Fruit fly (Drosophila melanogaster) whole organism, embryonic: ENCODE measurements around the gene CDase.

Experiments
- BEAF-32 ChIP-seq: fragments of 200-800 bp; sonication (Bioruptor generic); optimal IDR thresholded peaks from 3 replicates; lab custom pipeline; 2017; ENCODE audit warnings: missing biosample characterization, missing genetic modification characterization, mild to moderate bottlenecking, moderate library complexity, missing genetic modification reagents
- BtbVII ChIP-seq: fragments of 200-800 bp; sonication (Bioruptor generic); optimal IDR thresholded peaks from 3 replicates; lab custom pipeline; 2017; ENCODE audit warnings: missing biosample characterization, mild to moderate bottlenecking, missing genetic modification characterization
- CG10274 ChIP-seq: fragments of 200-800 bp; sonication (Bioruptor generic); optimal IDR thresholded peaks from 3 replicates; lab custom pipeline; 2017; ENCODE audit warnings: missing biosample characterization, mild to moderate bottlenecking, missing genetic modification characterization
- CG10462 ChIP-seq: fragments of 200-800 bp; sonication (Bioruptor generic); optimal IDR thresholded peaks from 2 replicates; lab custom pipeline; 2016; ENCODE audit warnings: missing biosample characterization, missing genetic modification characterization
- CG11560 ChIP-seq: fragments of 200-800 bp; sonication (Bioruptor generic); IDR thresholded peaks from 3 replicates; pipeline ENCODE4 v1.3.6; 2022; ENCODE audit warnings: missing biosample characterization, missing genetic modification characterization
- CG12155 ChIP-seq: fragments of 200-800 bp; sonication (Bioruptor generic); optimal IDR thresholded peaks from 3 replicates; lab custom pipeline; 2016; ENCODE audit warnings: missing biosample characterization, missing genetic modification characterization
- CG12769 ChIP-seq: fragments of 200-800 bp; sonication (Bioruptor generic); optimal IDR thresholded peaks from 2 replicates; lab custom pipeline; 2019; ENCODE audit warnings: missing biosample characterization, mild to moderate bottlenecking, missing genetic modification characterization, moderate library complexity
- CG12942 ChIP-seq: fragments of 200-800 bp; sonication (Bioruptor generic); optimal IDR thresholded peaks from 3 replicates; lab custom pipeline; 2016; ENCODE audit warnings: missing biosample characterization, missing genetic modification characterization
- CG15269 ChIP-seq: fragments of 200-800 bp; sonication (Bioruptor generic); optimal IDR thresholded peaks from 2 replicates; lab custom pipeline; 2018; ENCODE audit warnings: missing biosample characterization, mild to moderate bottlenecking, missing genetic modification characterization, moderate library complexity
- CG16779 ChIP-seq: fragments of 200-800 bp; sonication (Bioruptor generic); IDR thresholded peaks from 2 replicates; pipeline ENCODE4 v1.3.6; 2022; ENCODE audit warnings: missing biosample characterization, missing genetic modification characterization
- CG16863 ChIP-seq: fragments of 200-800 bp; sonication (Bioruptor generic); optimal IDR thresholded peaks from 3 replicates; lab custom pipeline; 2016; ENCODE audit warnings: missing biosample characterization, missing genetic modification characterization
- CG17568 ChIP-seq: fragments of 200-800 bp; sonication (Bioruptor generic); optimal IDR thresholded peaks from 2 replicates; lab custom pipeline; 2018; ENCODE audit warnings: missing biosample characterization, mild to moderate bottlenecking, missing genetic modification characterization, moderate library complexity
- CG17612 ChIP-seq: fragments of 200-800 bp; sonication (Bioruptor generic); IDR thresholded peaks from 2 replicates; pipeline ENCODE4 v1.3.6; 2022; ENCODE audit warnings: missing biosample characterization, missing genetic modification characterization
- CG18599 ChIP-seq: fragments of 200-800 bp; sonication (Bioruptor generic); optimal IDR thresholded peaks from 3 replicates; lab custom pipeline; 2017; ENCODE audit warnings: missing biosample characterization, missing genetic modification characterization, mild to moderate bottlenecking, moderate library complexity, missing genetic modification reagents
- CG18619 ChIP-seq: fragments of 200-800 bp; sonication (Bioruptor generic); optimal IDR thresholded peaks from 3 replicates; lab custom pipeline; 2017; ENCODE audit warnings: missing biosample characterization, mild to moderate bottlenecking, missing genetic modification characterization
- CG31224 ChIP-seq: fragments of 200-800 bp; sonication (Bioruptor generic); IDR thresholded peaks from 2 replicates; pipeline ENCODE4 v1.3.6; 2022; ENCODE audit warnings: missing biosample characterization, missing genetic modification characterization
- CG5245 ChIP-seq: fragments of 200-800 bp; sonication (Bioruptor generic); optimal IDR thresholded peaks from 3 replicates; lab custom pipeline; 2016; ENCODE audit warnings: missing biosample characterization, missing genetic modification characterization
- CG6683 ChIP-seq: fragments of 200-800 bp; sonication (Bioruptor generic); optimal IDR thresholded peaks from 2 replicates; lab custom pipeline; 2017; ENCODE audit warnings: missing biosample characterization, mild to moderate bottlenecking, missing genetic modification characterization, missing genetic modification reagents
- CG6813 ChIP-seq: fragments of 200-800 bp; sonication (Bioruptor generic); optimal IDR thresholded peaks from 2 replicates; lab custom pipeline; 2017; ENCODE audit warnings: missing biosample characterization, missing genetic modification characterization, mild to moderate bottlenecking, moderate library complexity, missing genetic modification reagents
- CG7372 ChIP-seq: fragments of 200-800 bp; sonication (Bioruptor generic); IDR thresholded peaks from 2 replicates; pipeline ENCODE4 v1.3.6; 2022; ENCODE audit warnings: missing biosample characterization, missing genetic modification characterization
- CG7963 ChIP-seq: fragments of 200-800 bp; sonication (Bioruptor generic); IDR thresholded peaks from 3 replicates; pipeline ENCODE4 v1.3.6; 2022; ENCODE audit warnings: missing biosample characterization, missing genetic modification characterization; ENCODE audit not compliant: partially characterized antibody
- CG9609 ChIP-seq: fragments of 200-800 bp; sonication (Bioruptor generic); optimal IDR thresholded peaks from 3 replicates; lab custom pipeline; 2016; ENCODE audit warnings: missing biosample characterization, missing genetic modification characterization
- Lim3 ChIP-seq: fragments of 200-800 bp; sonication (Bioruptor generic); IDR thresholded peaks from 2 replicates; pipeline ENCODE4 v1.3.6; 2022; ENCODE audit warnings: missing biosample characterization, missing genetic modification characterization
- Neu2 ChIP-seq: fragments of 200-800 bp; sonication (Bioruptor generic); optimal IDR thresholded peaks from 3 replicates; lab custom pipeline; 2016; ENCODE audit warnings: missing biosample characterization, missing genetic modification characterization, borderline replicate concordance
- Oaz ChIP-seq: fragments of 200-800 bp; sonication (Bioruptor generic); IDR thresholded peaks from 2 replicates; pipeline ENCODE4 v1.3.6; 2022; ENCODE audit warnings: missing biosample characterization, missing genetic modification characterization
- Oli ChIP-seq: fragments of 200-800 bp; sonication (Bioruptor generic); optimal IDR thresholded peaks from 2 replicates; lab custom pipeline; 2018; ENCODE audit warnings: missing biosample characterization, mild to moderate bottlenecking, missing genetic modification characterization, moderate library complexity
- PHDP ChIP-seq: fragments of 200-800 bp; sonication (Bioruptor generic); optimal IDR thresholded peaks from 3 replicates; lab custom pipeline; 2018; ENCODE audit warnings: missing biosample characterization, mild to moderate bottlenecking, missing genetic modification characterization, moderate library complexity
- Ravus ChIP-seq: fragments of 200-800 bp; sonication (Bioruptor generic); IDR thresholded peaks from 2 replicates; pipeline ENCODE4 v1.3.6; 2022; ENCODE audit warnings: missing biosample characterization, missing genetic modification characterization
- Xbp1 ChIP-seq: fragments of 200-800 bp; sonication (Bioruptor generic); optimal IDR thresholded peaks from 3 replicates; lab custom pipeline; 2016; ENCODE audit warnings: missing biosample characterization, mild to moderate bottlenecking, missing genetic modification characterization
- aop ChIP-seq: fragments of 200-800 bp; sonication (Bioruptor generic); IDR thresholded peaks from 2 replicates; pipeline ENCODE4 v1.3.6; 2022; ENCODE audit warnings: missing biosample characterization, missing genetic modification characterization
- ara ChIP-seq: fragments of 200-800 bp; sonication (Bioruptor generic); IDR thresholded peaks from 2 replicates; pipeline ENCODE4 v1.3.6; 2022; ENCODE audit warnings: missing biosample characterization, missing genetic modification characterization
- chm ChIP-seq: fragments of 200-800 bp; sonication (Bioruptor generic); IDR thresholded peaks from 2 replicates; pipeline ENCODE4 v1.3.6; 2022; ENCODE audit warnings: missing biosample characterization, missing genetic modification characterization
- crc ChIP-seq: fragments of 200-800 bp; sonication (Bioruptor generic); optimal IDR thresholded peaks from 2 replicates; lab custom pipeline; 2016; ENCODE audit warnings: missing biosample characterization, missing genetic modification characterization
- croc ChIP-seq: fragments of 200-800 bp; sonication (Bioruptor generic); conservative IDR thresholded peaks from 3 replicates; pipeline ENCODE4 v1.3.6; 2022; ENCODE audit warnings: missing biosample characterization, missing genetic modification characterization
- dm ChIP-seq: fragments of 200-800 bp; sonication (Bioruptor generic); optimal IDR thresholded peaks from 3 replicates; lab custom pipeline; 2016; ENCODE audit warnings: missing biosample characterization, missing genetic modification characterization
- dysf ChIP-seq: fragments of 200-800 bp; sonication (Bioruptor generic); IDR thresholded peaks from 3 replicates; pipeline ENCODE4 v1.3.6; 2022; ENCODE audit warnings: missing biosample characterization, missing genetic modification characterization
- esg ChIP-seq: fragments of 200-800 bp; sonication (Bioruptor generic); conservative IDR thresholded peaks from 2 replicates; pipeline ENCODE4 v1.3.6; 2022; ENCODE audit warnings: missing biosample characterization, missing genetic modification characterization
- fd3F ChIP-seq: fragments of 200-800 bp; sonication (Bioruptor generic); optimal IDR thresholded peaks from 2 replicates; lab custom pipeline; 2018; ENCODE audit warnings: missing biosample characterization, mild to moderate bottlenecking, missing genetic modification characterization, moderate library complexity
- fd96Cb ChIP-seq: fragments of 200-800 bp; sonication (Bioruptor generic); optimal IDR thresholded peaks from 2 replicates; lab custom pipeline; 2018; ENCODE audit warnings: missing biosample characterization, mild to moderate bottlenecking, missing genetic modification characterization, moderate library complexity
- ftz-f1 ChIP-seq: fragments of 200-800 bp; sonication (Bioruptor generic); optimal IDR thresholded peaks from 2 replicates; lab custom pipeline; 2016; ENCODE audit warnings: missing biosample characterization, missing genetic modification characterization
- fu2 ChIP-seq: fragments of 200-800 bp; sonication (Bioruptor generic); optimal IDR thresholded peaks from 2 replicates; lab custom pipeline; 2016; ENCODE audit warnings: missing biosample characterization, missing genetic modification characterization
- h ChIP-seq: fragments of >200 bp; optimal IDR thresholded peaks from 2 replicates; lab custom pipeline; 2017
- kah ChIP-seq: fragments of 200-800 bp; sonication (Bioruptor generic); optimal IDR thresholded peaks from 2 replicates; lab custom pipeline; 2018; ENCODE audit warnings: missing biosample characterization, mild to moderate bottlenecking, missing genetic modification characterization
- kay ChIP-seq: fragments of 200-800 bp; sonication (Bioruptor generic); optimal IDR thresholded peaks from 2 replicates; lab custom pipeline; 2016; ENCODE audit warnings: missing biosample characterization, missing genetic modification characterization
- klu ChIP-seq: fragments of 200-800 bp; sonication (Bioruptor generic); IDR thresholded peaks from 2 replicates; pipeline ENCODE4 v1.3.6; 2022; ENCODE audit warnings: missing biosample characterization, missing genetic modification characterization
- otp ChIP-seq: fragments of 200-800 bp; sonication (Bioruptor generic); IDR thresholded peaks from 3 replicates; pipeline ENCODE4, ENCODE4 v1.3.6; 2022; ENCODE audit warnings: missing biosample characterization, missing genetic modification characterization
- peb ChIP-seq: fragments of 200-800 bp; sonication (Bioruptor generic); IDR thresholded peaks from 2 replicates; pipeline ENCODE4 v1.3.6; 2022; ENCODE audit warnings: missing biosample characterization, missing genetic modification characterization
- pita ChIP-seq: fragments of 200-800 bp; sonication (Bioruptor generic); optimal IDR thresholded peaks from 2 replicates; lab custom pipeline; 2017; ENCODE audit warnings: missing biosample characterization, mild to moderate bottlenecking, missing genetic modification characterization
- salm ChIP-seq: fragments of 200-800 bp; sonication (Bioruptor generic); optimal IDR thresholded peaks from 2 replicates; lab custom pipeline; 2018; ENCODE audit warnings: missing biosample characterization, mild to moderate bottlenecking, missing genetic modification characterization
- sim ChIP-seq: fragments of 200-800 bp; sonication (Bioruptor generic); IDR thresholded peaks from 2 replicates; pipeline ENCODE4 v1.3.6; 2022; ENCODE audit warnings: missing biosample characterization, missing genetic modification characterization
- sima ChIP-seq: fragments of 200-800 bp; sonication (Bioruptor generic); optimal IDR thresholded peaks from 2 replicates; lab custom pipeline; 2016; ENCODE audit warnings: missing biosample characterization, missing genetic modification characterization
- ssp ChIP-seq: fragments of 200-800 bp; sonication (Bioruptor generic); IDR thresholded peaks from 2 replicates; pipeline ENCODE4 v1.3.6; 2022; ENCODE audit warnings: missing biosample characterization, missing genetic modification characterization

CDase gene

dm6 chr3R:30450224-30450623 lies 9.1 kb upstream of the CDase start (continued):
- TF ChIP-seq fd3F (GFP tag; lab: Kevin White, UChicago) (peak; percentile 71), chm (no peak; the same call in 1 of the 2 replicates), Oaz (no peak), crc (GFP tag; lab: Kevin White, UChicago) (peak; percentile 39), CG6683 (GFP tag; lab: Kevin White, UChicago) (peak; percentile 72), salm (tag; lab: Kevin White, UChicago) (peak; percentile 17), CG18599 (GFP tag; lab: Kevin White, UChicago) (peak; percentile 83), ftz-f1 (GFP tag; lab: Kevin White, UChicago) (peak; percentile 64), croc (GFP tag; lab: Robert Waterston, UW) (no peak; the same call in 2 of the 3 replicates), Ravus (peak; percentile 26; the same call in 1 of the 2 replicates), CG12769 (tag; lab: Kevin White, UChicago) (peak; percentile 67), CG16779 (GFP tag; lab: Robert Waterston, UW) (peak; percentile 89), CG17612 (peak; percentile 72), sima (GFP tag; lab: Kevin White, UChicago) (no peak), dm (peak; percentile 56), fd96Cb (tag; lab: Kevin White, UChicago) (peak; percentile 26), ssp (GFP tag; lab: Robert Waterston, UW) (peak; percentile 35; the same call in 1 of the 2 replicates), Oli (tag; lab: Kevin White, UChicago) (no peak), Neu2 (GFP tag; lab: Kevin White, UChicago) (no peak), CG7963 (GFP tag; lab: Robert Waterston, UW) (no peak), aop (GFP tag; lab: Robert Waterston, UW) (no peak), BEAF-32 (no peak), CG31224 (GFP tag; lab: Robert Waterston, UW) (peak; percentile 57), fu2 (GFP tag; lab: Kevin White, UChicago) (peak; percentile 22), sim (GFP tag; lab: Robert Waterston, UW) (peak; percentile 88), BtbVII (GFP tag; lab: Kevin White, UChicago) (peak; percentile 90), CG12942 (peak; percentile 79), CG5245 (GFP tag; lab: Kevin White, UChicago) (peak; percentile 70), CG10462 (GFP tag; lab: Kevin White, UChicago) (peak; percentile 69), kah (GFP tag; lab: Kevin White, UChicago) (peak; percentile 64), CG9609 (peak; percentile 29), CG11560 (tag; lab: Robert Waterston, UW) (no peak), CG6813 (GFP tag; lab: Kevin White, UChicago) (peak; percentile 89), otp (GFP tag; lab: Robert Waterston, UW) (0 out of 3 replicates have a peak, but pooled peaks have one; percentile 26), dysf (GFP tag; lab: Robert Waterston, UW) (peak; percentile 45; the same call in 1 of the 3 replicates), pita (no peak), CG10274 (GFP tag; lab: Kevin White, UChicago) (peak; percentile 12), CG16863 (peak; percentile 72), peb (GFP tag; lab: Robert Waterston, UW) (peak; percentile 62; the same call in 1 of the 2 replicates), PHDP (tag; lab: Kevin White, UChicago) (peak; percentile 85), Xbp1 (GFP tag; lab: Kevin White, UChicago) (peak; percentile 25), ara (GFP tag; lab: Robert Waterston, UW) (peak; percentile 74), kay (peak; percentile 28), CG15269 (tag; lab: Kevin White, UChicago) (peak; percentile 14), CG12155 (GFP tag; lab: Kevin White, UChicago) (peak; percentile 41), CG7372 (GFP tag; lab: Robert Waterston, UW) (peak; percentile 25; the same call in 1 of the 2 replicates), CG17568 (GFP tag; lab: Kevin White, UChicago) (peak; percentile 82), Lim3 (no peak), esg (no peak), CG18619 (peak; percentile 70), klu (GFP tag; lab: Robert Waterston, UW) (no peak), h (lab: Kevin White, UChicago) (no peak)
